Fruit fly (Drosophila melanogaster): ENCODE measurements around the gene Ir67b.

dm6 chr3L:10442486-10442885 lies 10.7 kb upstream of the Ir67b start:
- TF ChIP-seq CG8319 (GFP tag; optimal IDR thresholded peaks at IDR 0.05) (no peak), CG6854 (GFP tag; optimal IDR thresholded peaks at IDR 0.05) (no peak), spab (GFP tag; optimal IDR thresholded peaks at IDR 0.05) (no peak), Blimp-1 (GFP tag; optimal IDR thresholded peaks at IDR 0.05) (no peak), fkh (GFP tag; optimal IDR thresholded peaks at IDR 0.05) (no peak), Ets21C (GFP tag; optimal IDR thresholded peaks at IDR 0.05) (no peak), Hr4 (GFP tag; optimal IDR thresholded peaks at IDR 0.05) (no peak), CG34406 (GFP tag; optimal IDR thresholded peaks at IDR 0.05) (no peak), CG10669 (GFP tag; optimal IDR thresholded peaks at IDR 0.05) (no peak)

Data from whole organism, prepupa.